Fruit fly (Drosophila melanogaster) whole organism, embryonic: ENCODE measurements around the gene Usp8.

Source experiments
- Blimp-1 ChIP-seq: fragments of 200-800 bp; sonication (Bioruptor generic); optimal IDR thresholded peaks from 3 replicates; lab custom pipeline; 2018; ENCODE audit warnings: missing biosample characterization, missing genetic modification characterization, mild to moderate bottlenecking, moderate library complexity, missing genetic modification reagents
- Bteb2 ChIP-seq: fragments of 200-800 bp; sonication (Bioruptor generic); optimal IDR thresholded peaks from 2 replicates; lab custom pipeline; 2016; ENCODE audit warnings: missing biosample characterization, missing genetic modification characterization
- CG10267 ChIP-seq: fragments of 200-800 bp; sonication (Bioruptor generic); optimal IDR thresholded peaks from 2 replicates; lab custom pipeline; 2018; ENCODE audit warnings: missing biosample characterization, mild to moderate bottlenecking, missing genetic modification characterization, moderate library complexity
- CG11695 ChIP-seq: fragments of 200-800 bp; sonication (Bioruptor generic); IDR thresholded peaks from 3 replicates; pipeline ENCODE4 v1.3.6; 2022; ENCODE audit warnings: missing biosample characterization, missing genetic modification characterization
- CG11723 ChIP-seq: fragments of 200-800 bp; sonication (Bioruptor generic); optimal IDR thresholded peaks from 2 replicates; lab custom pipeline; 2017; ENCODE audit warnings: missing biosample characterization, mild to moderate bottlenecking, missing genetic modification characterization
- CG12744 ChIP-seq: fragments of 200-800 bp; sonication (Bioruptor generic); optimal IDR thresholded peaks from 2 replicates; lab custom pipeline; 2016; ENCODE audit warnings: missing biosample characterization, missing genetic modification characterization
- CG15696 ChIP-seq: fragments of 200-800 bp; sonication (Bioruptor generic); optimal IDR thresholded peaks from 2 replicates; lab custom pipeline; 2019; ENCODE audit warnings: missing biosample characterization, mild to moderate bottlenecking, missing genetic modification characterization, moderate library complexity
- CG16779 ChIP-seq: fragments of 200-800 bp; sonication (Bioruptor generic); IDR thresholded peaks from 2 replicates; pipeline ENCODE4 v1.3.6; 2022; ENCODE audit warnings: missing biosample characterization, missing genetic modification characterization
- CG17359 ChIP-seq: fragments of 200-800 bp; sonication (Bioruptor generic); optimal IDR thresholded peaks from 3 replicates; lab custom pipeline; 2018; ENCODE audit warnings: missing biosample characterization, mild to moderate bottlenecking, missing genetic modification characterization, moderate library complexity
- CG17912 ChIP-seq: fragments of 200-800 bp; sonication (Bioruptor generic); optimal IDR thresholded peaks from 2 replicates; lab custom pipeline; 2018; ENCODE audit warnings: missing biosample characterization, mild to moderate bottlenecking, missing genetic modification characterization
- CG1832 ChIP-seq: fragments of 200-800 bp; sonication (Bioruptor generic); optimal IDR thresholded peaks from 2 replicates; lab custom pipeline; 2017; ENCODE audit warnings: missing biosample characterization, mild to moderate bottlenecking, missing genetic modification characterization, inconsistent platforms
- CG2116 ChIP-seq: fragments of 200-800 bp; sonication (Bioruptor generic); optimal IDR thresholded peaks from 3 replicates; lab custom pipeline; 2018; ENCODE audit warnings: missing biosample characterization, mild to moderate bottlenecking, missing genetic modification characterization
- CG33213 ChIP-seq: fragments of 200-800 bp; sonication (Bioruptor generic); optimal IDR thresholded peaks from 3 replicates; lab custom pipeline; 2016; ENCODE audit warnings: missing biosample characterization, missing genetic modification characterization
- CG4282 ChIP-seq: fragments of 200-800 bp; sonication (Bioruptor generic); optimal IDR thresholded peaks from 2 replicates; lab custom pipeline; 2016; ENCODE audit warnings: missing biosample characterization, missing genetic modification characterization
- CG4424 ChIP-seq: fragments of 200-800 bp; sonication (Bioruptor generic); optimal IDR thresholded peaks from 3 replicates; lab custom pipeline; 2016; ENCODE audit warnings: missing biosample characterization, missing genetic modification characterization
- CG4820 ChIP-seq: fragments of 200-800 bp; sonication (Bioruptor generic); optimal IDR thresholded peaks from 3 replicates; lab custom pipeline; 2016; ENCODE audit warnings: missing biosample characterization, missing genetic modification characterization
- CG6791 ChIP-seq: fragments of 200-800 bp; sonication (Bioruptor generic); IDR thresholded peaks from 3 replicates; pipeline ENCODE4 v1.3.6; 2022; ENCODE audit warnings: missing biosample characterization, missing genetic modification characterization; ENCODE audit not compliant: partially characterized antibody
- CG7271 ChIP-seq: fragments of 200-800 bp; sonication (Bioruptor generic); optimal IDR thresholded peaks from 2 replicates; lab custom pipeline; 2018; ENCODE audit warnings: missing biosample characterization, mild to moderate bottlenecking, missing genetic modification characterization, moderate library complexity
- CG8089 ChIP-seq: fragments of 200-800 bp; sonication (Bioruptor generic); optimal IDR thresholded peaks from 3 replicates; lab custom pipeline; 2016; ENCODE audit warnings: missing biosample characterization, missing genetic modification characterization
- CG8290 ChIP-seq, 3 experiments: fragments of 200-800 bp; sonication (Bioruptor generic); optimal IDR thresholded peaks; 2 replicates each; lab custom pipeline; 2016 to 2019; ENCODE audit warnings: missing biosample characterization in 3 of 3, missing genetic modification characterization in 3 of 3, mild to moderate bottlenecking in 2 of 3, moderate library complexity in 1 of 3
- CG9609 ChIP-seq: fragments of 200-800 bp; sonication (Bioruptor generic); optimal IDR thresholded peaks from 3 replicates; lab custom pipeline; 2016; ENCODE audit warnings: missing biosample characterization, missing genetic modification characterization
- CG9876 ChIP-seq: fragments of 200-800 bp; sonication (Bioruptor generic); optimal IDR thresholded peaks from 2 replicates; lab custom pipeline; 2016; ENCODE audit warnings: missing biosample characterization, missing genetic modification characterization
- CoRest ChIP-seq: fragments of 200-800 bp; sonication (Bioruptor generic); optimal IDR thresholded peaks from 3 replicates; lab custom pipeline; 2018; ENCODE audit warnings: missing biosample characterization, mild to moderate bottlenecking, missing genetic modification characterization, moderate library complexity
- Dek ChIP-seq: fragments of 200-800 bp; sonication (Bioruptor generic); optimal IDR thresholded peaks from 3 replicates; lab custom pipeline; 2019; ENCODE audit warnings: missing biosample characterization, mild to moderate bottlenecking, missing genetic modification characterization, moderate library complexity
- Dfd ChIP-seq, 2 experiments: fragments of >200 bp; optimal IDR thresholded peaks; 2 replicates each; lab custom pipeline; 2017; ENCODE audit warnings: missing biosample characterization in 2 of 2, missing genetic modification characterization in 2 of 2
- Ets65A ChIP-seq: fragments of 200-800 bp; sonication (Bioruptor generic); peaks from one replicate; lab custom pipeline; 2016; ENCODE audit warnings: missing biosample characterization, missing genetic modification characterization
- H2.0 ChIP-seq: fragments of 200-800 bp; sonication (Bioruptor generic); IDR thresholded peaks from 2 replicates; pipeline ENCODE4 v1.3.6; 2022; ENCODE audit warnings: missing biosample characterization, missing genetic modification characterization
- HHEX ChIP-seq: fragments of 200-800 bp; sonication (Bioruptor generic); optimal IDR thresholded peaks from 3 replicates; lab custom pipeline; 2017; ENCODE audit warnings: missing biosample characterization, mild to moderate bottlenecking, missing genetic modification characterization, missing genetic modification reagents
- HLH54F ChIP-seq: fragments of 200-800 bp; sonication (Bioruptor generic); optimal IDR thresholded peaks from 3 replicates; lab custom pipeline; 2016; ENCODE audit warnings: missing biosample characterization, missing genetic modification characterization
- Lim3 ChIP-seq: fragments of 200-800 bp; sonication (Bioruptor generic); IDR thresholded peaks from 2 replicates; pipeline ENCODE4 v1.3.6; 2022; ENCODE audit warnings: missing biosample characterization, missing genetic modification characterization
- Mes4 ChIP-seq: fragments of 200-800 bp; sonication (Bioruptor generic); optimal IDR thresholded peaks from 2 replicates; lab custom pipeline; 2016; ENCODE audit warnings: missing biosample characterization, missing genetic modification characterization
- Pdp1 ChIP-seq, 2 experiments: fragments of 200-800 bp; sonication (Bioruptor generic); optimal IDR thresholded peaks; 3 replicates each; lab custom pipeline; 2016; ENCODE audit warnings: missing biosample characterization in 2 of 2, missing genetic modification characterization in 2 of 2, mild to moderate bottlenecking in 1 of 2, moderate library complexity in 1 of 2
- Usf ChIP-seq: fragments of 200-800 bp; sonication (Bioruptor generic); optimal IDR thresholded peaks from 2 replicates; lab custom pipeline; 2017; ENCODE audit warnings: missing genotype, missing biosample characterization, missing genetic modification characterization
- Xrp1 ChIP-seq: fragments of 200-800 bp; sonication (Bioruptor generic); IDR thresholded peaks from 2 replicates; pipeline ENCODE4 v1.3.6; 2022; ENCODE audit warnings: missing biosample characterization, missing genetic modification characterization
- ab ChIP-seq: fragments of 200-800 bp; sonication (Bioruptor generic); optimal IDR thresholded peaks from 2 replicates; lab custom pipeline; 2016; ENCODE audit warnings: missing biosample characterization, missing genetic modification characterization
- croc ChIP-seq: fragments of 200-800 bp; sonication (Bioruptor generic); conservative IDR thresholded peaks from 3 replicates; pipeline ENCODE4 v1.3.6; 2022; ENCODE audit warnings: missing biosample characterization, missing genetic modification characterization
- dm ChIP-seq: fragments of 200-800 bp; sonication (Bioruptor generic); optimal IDR thresholded peaks from 3 replicates; lab custom pipeline; 2016; ENCODE audit warnings: missing biosample characterization, missing genetic modification characterization
- en ChIP-seq: fragments of 200-800 bp; sonication (Bioruptor generic); optimal IDR thresholded peaks from 2 replicates; lab custom pipeline; 2016; ENCODE audit warnings: missing biosample characterization, missing genetic modification characterization
- exex ChIP-seq: fragments of 200-800 bp; sonication (Bioruptor generic); optimal IDR thresholded peaks from 4 replicates; lab custom pipeline; 2018; ENCODE audit warnings: missing biosample characterization, mild to moderate bottlenecking, missing genetic modification characterization, moderate library complexity
- gce ChIP-seq: fragments of 200-800 bp; sonication (Bioruptor generic); IDR thresholded peaks from 3 replicates; pipeline ENCODE4 v1.3.6; 2022; ENCODE audit warnings: missing biosample characterization, missing genetic modification characterization
- inv ChIP-seq: fragments of 200-800 bp; sonication (Bioruptor generic); IDR thresholded peaks from 2 replicates; pipeline ENCODE4 v1.3.6; 2022; ENCODE audit warnings: missing biosample characterization, missing genetic modification characterization; ENCODE audit not compliant: partially characterized antibody
- odd ChIP-seq: fragments of 200-800 bp; sonication (Bioruptor generic); optimal IDR thresholded peaks from 2 replicates; lab custom pipeline; 2017; ENCODE audit warnings: missing biosample characterization, mild to moderate bottlenecking, missing genetic modification characterization
- onecut ChIP-seq: fragments of 200-800 bp; sonication (Bioruptor generic); IDR thresholded peaks from 2 replicates; pipeline ENCODE4 v1.3.6; 2022; ENCODE audit warnings: missing biosample characterization, missing genetic modification characterization
- sim ChIP-seq: fragments of 200-800 bp; sonication (Bioruptor generic); IDR thresholded peaks from 2 replicates; pipeline ENCODE4 v1.3.6; 2022; ENCODE audit warnings: missing biosample characterization, missing genetic modification characterization
- slbo ChIP-seq: fragments of 200-800 bp; sonication (Bioruptor generic); IDR thresholded peaks from 2 replicates; pipeline ENCODE4 v1.3.6; 2022; ENCODE audit warnings: missing biosample characterization, missing genetic modification characterization
- sug ChIP-seq: fragments of 200-800 bp; optimal IDR thresholded peaks from 2 replicates; lab custom pipeline; 2019; ENCODE audit warnings: missing biosample characterization, mild to moderate bottlenecking, missing genetic modification characterization, moderate library complexity
- wek ChIP-seq: fragments of 200-800 bp; sonication (Bioruptor generic); optimal IDR thresholded peaks from 3 replicates; lab custom pipeline; 2018; ENCODE audit warnings: missing biosample characterization, mild to moderate bottlenecking, missing genetic modification characterization, moderate library complexity
- zfh1 ChIP-seq: fragments of 200-800 bp; sonication (Bioruptor generic); IDR thresholded peaks from 3 replicates; pipeline ENCODE4 v1.3.6; 2022; ENCODE audit warnings: missing biosample characterization, missing genetic modification characterization

The Usp8 gene

DNA sequence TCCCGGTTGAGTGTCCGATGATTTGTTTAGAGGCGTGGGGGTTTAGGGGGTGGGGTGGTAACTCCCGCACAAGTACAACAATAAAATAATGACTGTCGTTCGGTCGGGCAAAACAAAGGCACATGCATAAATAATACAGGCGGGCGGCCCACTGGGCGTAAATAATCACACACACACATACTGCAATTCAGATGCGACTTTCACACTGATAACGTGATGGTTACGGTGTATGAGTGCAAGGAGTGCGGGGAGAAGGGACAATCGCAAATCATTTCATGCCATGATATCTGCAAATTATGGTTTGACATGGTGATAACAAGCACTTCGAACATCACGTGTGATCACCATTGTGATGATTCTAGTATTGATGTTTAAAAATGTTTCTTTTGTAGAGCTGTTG, 16.0 kb downstream of the Usp8 start (continued):
- TF ChIP-seq sug (tag; lab: Kevin White, UChicago) (peak; percentile 54), exex (peak; percentile 30), gce (GFP tag; lab: Robert Waterston, UW) (no peak), HLH54F (GFP tag; lab: Kevin White, UChicago) (no peak), Xrp1 (GFP tag; lab: Robert Waterston, UW) (no peak), odd (no peak)
- TF ChIP-seq, all 482 proteins: peak for 13

DNA sequence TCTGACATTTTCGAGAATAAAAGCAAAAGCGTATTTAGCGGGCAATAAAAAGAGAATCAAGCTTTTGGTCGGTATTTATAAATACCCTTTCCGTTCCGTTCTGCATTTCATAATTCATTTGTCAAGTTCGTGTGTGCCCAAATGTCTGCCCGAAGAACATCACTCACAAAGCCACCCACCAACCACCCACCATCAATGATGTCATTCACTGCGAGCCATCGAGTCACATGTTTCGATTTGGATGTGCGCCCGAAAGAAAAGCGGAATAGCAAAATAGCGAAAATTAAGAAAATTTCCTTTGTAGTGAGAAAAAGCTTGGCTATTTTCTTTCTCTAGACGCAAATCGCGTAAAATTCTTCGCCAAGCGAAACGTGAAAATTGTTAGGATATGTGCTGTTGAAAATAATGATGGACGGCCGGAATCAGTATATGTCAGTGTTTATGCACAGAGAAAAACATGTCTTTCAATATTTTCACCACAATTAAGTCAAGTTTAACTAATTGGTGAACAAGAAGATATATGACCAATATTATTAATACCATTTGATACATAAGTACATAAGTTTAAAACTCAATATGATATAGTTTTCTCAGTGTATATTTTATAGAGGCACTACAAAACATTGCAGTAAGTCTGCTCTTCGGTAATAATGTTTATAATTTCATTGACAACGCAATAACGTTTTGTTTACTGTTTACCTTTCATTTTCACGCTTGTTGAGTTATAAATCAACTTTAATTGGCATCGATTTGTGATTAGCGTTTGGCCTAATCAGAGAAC, 17.2 kb downstream of the Usp8 start:
- TF ChIP-seq CG10267 (tag; lab: Kevin White, UChicago) (peak; percentile 42), CG2116 (GFP tag; lab: Kevin White, UChicago) (peak; percentile 8), CG9876 (GFP tag; lab: Kevin White, UChicago) (no peak), zfh1 (GFP tag; lab: Robert Waterston, UW) (no peak), CG12744 (GFP tag; lab: Kevin White, UChicago) (no peak), CoRest (peak; percentile 69), Blimp-1 (GFP tag; lab: Kevin White, UChicago) (peak; percentile 38), CG33213 (GFP tag; lab: Kevin White, UChicago) (no peak), CG4282 (GFP tag; lab: Kevin White, UChicago) (no peak), ab (GFP tag; lab: Kevin White, UChicago) (no peak), inv (GFP tag; lab: Robert Waterston, UW) (no peak), CG16779 (GFP tag; lab: Robert Waterston, UW) (no peak), wek (GFP tag; lab: Kevin White, UChicago) (no peak), H2.0 (peak; percentile 52; the same call in 1 of the 2 replicates), CG9609 (GFP tag; lab: Kevin White, UChicago) (peak; percentile 6), CG8089 (no peak), CG11723 (GFP tag; lab: Kevin White, UChicago) (no peak), onecut (no peak), dm (no peak), Lim3 (GFP tag; lab: Robert Waterston, UW) (no peak), Dek (tag; lab: Kevin White, UChicago) (peak; percentile 42), CG15696 (tag; lab: Kevin White, UChicago) (no peak), Pdp1 (GFP tag; optimal IDR thresholded peaks at IDR 0.05; lab: Kevin White, UChicago) (peak; percentile 2 to 55), CG4424 (GFP tag; lab: Kevin White, UChicago) (peak; percentile 48), CG17359 (peak; percentile 78), HHEX (GFP tag; lab: Kevin White, UChicago) (peak; percentile 61), Dfd (GFP tag; optimal IDR thresholded peaks at IDR 0.05; lab: Kevin White, UChicago) (no peak), sim (GFP tag; lab: Robert Waterston, UW) (0 out of 2 replicates have a peak, but pooled peaks have one; percentile 4), Ets65A (GFP tag; lab: Kevin White, UChicago) (no peak), CG6791 (GFP tag; lab: Robert Waterston, UW) (no peak), CG11695 (GFP tag; lab: Robert Waterston, UW) (peak; percentile 67), Usf (GFP tag; lab: Kevin White, UChicago) (no peak), CG1832 (GFP tag; lab: Kevin White, UChicago) (no peak), exex (peak; percentile 72), croc (GFP tag; lab: Robert Waterston, UW) (no peak), CG4820 (GFP tag; lab: Kevin White, UChicago) (peak; percentile 4), CG17912 (GFP tag; lab: Kevin White, UChicago) (no peak), Bteb2 (GFP tag; lab: Kevin White, UChicago) (peak; percentile 45), slbo (GFP tag; lab: Robert Waterston, UW) (peak; percentile 77), en (GFP tag; lab: Kevin White, UChicago) (no peak), CG8290 (GFP tag; optimal IDR thresholded peaks at IDR 0.05; lab: Kevin White, UChicago) (no peak), CG8290 (tag; optimal IDR thresholded peaks at IDR 0.05; lab: Kevin White, UChicago) (peak in 1 of 2 experiments; percentile 77), Mes4 (GFP tag; lab: Kevin White, UChicago) (no peak), CG7271 (tag; lab: Kevin White, UChicago) (no peak)
